Worm (Caenorhabditis elegans) whole organism, L3 larva: ENCODE results near the gene lon-2.

ENCODE experiments used
- ama-1 ChIP-seq: fragments of 150-350 bp; optimal IDR thresholded peaks from 2 replicates; lab custom pipeline; 2018
- ceh-82 ChIP-seq: fragments of 150-350 bp; optimal IDR thresholded peaks from 2 replicates; lab custom pipeline; 2014; ENCODE audit warnings: missing biosample characterization, missing genetic modification characterization
- ceh-9 ChIP-seq: sonication (generic microtip); optimal IDR thresholded peaks from 2 replicates; lab custom pipeline; 2018; ENCODE audit warnings: missing biosample characterization, missing genetic modification characterization
- egl-27 ChIP-seq: sonication (generic microtip); optimal IDR thresholded peaks from 4 replicates; lab custom pipeline; 2017; ENCODE audit warnings: missing biosample characterization, missing genetic modification reagents, missing genetic modification characterization
- elt-2 ChIP-seq: sonication (generic microtip); optimal IDR thresholded peaks from 2 replicates; lab custom pipeline; 2016; ENCODE audit warnings: missing genetic modification reagents, mild to moderate bottlenecking, missing genetic modification characterization, missing compliant biosample characterization
- jun-1 ChIP-seq: fragments of 150-350 bp; optimal IDR thresholded peaks from 2 replicates; lab custom pipeline; 2014; ENCODE audit warnings: missing biosample characterization, missing genetic modification reagents, missing genetic modification characterization
- lin-15B ChIP-seq: fragments of 150-350 bp; optimal IDR thresholded peaks from 2 replicates; lab custom pipeline; 2014; ENCODE audit warnings: missing biosample characterization, missing genetic modification characterization
- lin-39 ChIP-seq: fragments of 150-350 bp; optimal IDR thresholded peaks from 2 replicates; lab custom pipeline; 2018; ENCODE audit warnings: missing biosample characterization, missing genetic modification reagents, missing genetic modification characterization
- nhr-25 ChIP-seq: sonication (generic microtip); optimal IDR thresholded peaks from 2 replicates; lab custom pipeline; 2017; ENCODE audit warnings: missing biosample characterization, missing genetic modification characterization
- pha-4 ChIP-seq: fragments of 150-350 bp; optimal IDR thresholded peaks from 2 replicates; lab custom pipeline; 2014; ENCODE audit warnings: missing biosample characterization, missing genetic modification reagents, missing genetic modification characterization
- snpc-4 ChIP-seq: fragments of 150-350 bp; optimal IDR thresholded peaks from 2 replicates; lab custom pipeline; 2014; ENCODE audit warnings: missing biosample characterization, missing genetic modification characterization
- unc-62 ChIP-seq: fragments of 150-350 bp; sonication (generic microtip); optimal IDR thresholded peaks from 4 replicates; lab custom pipeline; 2014; ENCODE audit warnings: missing biosample characterization, missing genetic modification reagents, missing genetic modification characterization
- ztf-4 ChIP-seq: fragments of 150-350 bp; optimal IDR thresholded peaks from 2 replicates; lab custom pipeline; 2014; ENCODE audit warnings: missing biosample characterization, missing genetic modification characterization

ce11 chrX:4732752-4733151 is 16.1 kb downstream of the lon-2 start, which contains the start of gene aman-1:
- no peak for TF ChIP-seq pha-4 (tag; lab: Kevin White, UChicago)
- no peak for TF ChIP-seq ceh-9 (tag; lab: Kevin White, UChicago)
- TF ChIP-seq unc-62: no peak
- TF ChIP-seq jun-1 (tag; lab: Kevin White, UChicago): no peak
- TF ChIP-seq egl-27: no peak
- TF ChIP-seq lin-39: no peak
- TF ChIP-seq ztf-4 (tag; lab: Kevin White, UChicago): no peak
- no peak for TF ChIP-seq elt-2 (tag; lab: Kevin White, UChicago)
- TF ChIP-seq ama-1 (lab: Kevin White, UChicago): no peak
- no peak for TF ChIP-seq snpc-4
- no peak for TF ChIP-seq lin-15B (tag; lab: Kevin White, UChicago)
- no peak for TF ChIP-seq nhr-25 (tag; lab: Kevin White, UChicago)
- no peak for TF ChIP-seq ceh-82
